Worm (Caenorhabditis elegans) whole organism, early embryonic: Measurements from ENCODE around the gene eas-1.

Source experiments
- F13C5.2 ChIP-seq: sonication (generic microtip); optimal IDR thresholded peaks from 2 replicates; lab custom pipeline; 2017; ENCODE audit warnings: mild to moderate bottlenecking, missing genetic modification characterization, inconsistent platforms, missing compliant biosample characterization
- aly-1 ChIP-seq: sonication (generic microtip); optimal IDR thresholded peaks from 2 replicates; lab custom pipeline; 2016; ENCODE audit warnings: missing genetic modification characterization, missing compliant biosample characterization
- ama-1 ChIP-seq: fragments of 150-350 bp; optimal IDR thresholded peaks from 2 replicates; lab custom pipeline; 2014
- ceh-13 ChIP-seq: fragments of 200-800 bp; sonication (Bioruptor generic); optimal IDR thresholded peaks from 2 replicates; lab custom pipeline; 2018; ENCODE audit warnings: mild to moderate bottlenecking, missing genetic modification characterization, missing compliant biosample characterization
- ceh-36 ChIP-seq: sonication (generic microtip); optimal IDR thresholded peaks from 2 replicates; lab custom pipeline; 2016; ENCODE audit warnings: missing genetic modification characterization, inconsistent platforms, missing compliant biosample characterization
- flt-1 ChIP-seq: fragments of 200-800 bp; sonication (Bioruptor generic); IDR thresholded peaks from 2 replicates; pipeline ENCODE4 v1.3.6; 2022; ENCODE audit warnings: missing genetic modification characterization, missing compliant biosample characterization
- hmbx-1 ChIP-seq: sonication (generic microtip); optimal IDR thresholded peaks from 2 replicates; lab custom pipeline; 2016; ENCODE audit warnings: mild to moderate bottlenecking, missing genetic modification characterization, missing compliant biosample characterization
- hmg-4 ChIP-seq: fragments of 200-800 bp; sonication (Bioruptor generic); optimal IDR thresholded peaks from 2 replicates; lab custom pipeline; 2018; ENCODE audit warnings: mild to moderate bottlenecking, missing genetic modification characterization, missing compliant biosample characterization
- hnd-1 ChIP-seq: sonication (generic microtip); optimal IDR thresholded peaks from 2 replicates; lab custom pipeline; 2016; ENCODE audit warnings: missing genetic modification characterization, missing compliant biosample characterization
- pes-1 ChIP-seq: fragments of 200-800 bp; sonication (Bioruptor generic); IDR thresholded peaks from 2 replicates; pipeline ENCODE4 v1.3.6; 2022; ENCODE audit warnings: missing genetic modification reagents, missing genetic modification characterization, missing compliant biosample characterization
- sea-1 ChIP-seq: fragments of 200-800 bp; sonication (Bioruptor generic); conservative IDR thresholded peaks from 2 replicates; pipeline ENCODE4 v1.3.6; 2022; ENCODE audit warnings: missing genetic modification characterization, missing compliant biosample characterization
- tbx-37 ChIP-seq: fragments of 200-800 bp; sonication (Bioruptor generic); conservative IDR thresholded peaks from 2 replicates; pipeline ENCODE4 v1.3.6; 2022; ENCODE audit warnings: missing genetic modification reagents, missing genetic modification characterization, missing compliant biosample characterization

DNA sequence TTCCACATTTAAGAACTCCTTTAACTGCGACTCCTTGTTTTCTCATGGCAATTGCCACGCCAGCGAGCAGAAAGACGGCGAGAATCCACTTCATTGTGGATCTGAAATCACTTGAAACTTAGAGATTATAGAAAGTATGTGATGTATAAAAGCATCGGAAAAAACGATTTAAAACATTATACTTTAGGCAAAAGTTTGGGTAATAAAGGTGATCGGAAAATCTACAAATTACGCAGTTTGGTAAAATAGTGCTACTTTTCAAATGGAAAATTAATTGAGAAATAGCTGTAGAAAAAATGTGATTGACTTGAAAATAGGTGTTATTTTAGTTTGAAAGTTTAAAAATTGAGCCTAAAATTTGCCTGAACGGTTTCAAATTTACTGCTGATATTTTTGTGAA is 12.4 kb upstream of the eas-1 start, which contains the start of gene ttr-41:
- TF ChIP-seq tbx-37 = no peak
- TF ChIP-seq ama-1 (lab: Kevin White, UChicago) = no peak
- no peak for TF ChIP-seq flt-1 (GFP tag; lab: Robert Waterston, UW)
- no peak for TF ChIP-seq sea-1 (GFP tag; lab: Robert Waterston, UW)
- TF ChIP-seq ceh-13 = no peak
- TF ChIP-seq hmg-4 (GFP tag; lab: Kevin White, UChicago) = no peak
- no peak for TF ChIP-seq ceh-36 (tag; lab: Kevin White, UChicago)
- no peak for TF ChIP-seq hnd-1 (tag; lab: Kevin White, UChicago)
- TF ChIP-seq F13C5.2 (tag; lab: Kevin White, UChicago) = no peak
- TF ChIP-seq hmbx-1 (tag; lab: Kevin White, UChicago) = no peak
- no peak for TF ChIP-seq pes-1 (GFP tag; lab: Robert Waterston, UW)
- TF ChIP-seq aly-1 (tag; lab: Kevin White, UChicago) = no peak
